Fruit fly (Drosophila melanogaster) whole organism, adult: Measurements from ENCODE around the gene HGTX.

Experiments
- CG11617 ChIP-seq: fragments of 200-800 bp; sonication (Bioruptor generic); optimal IDR thresholded peaks from 2 replicates; lab custom pipeline; 2017; ENCODE audit warnings: mild to moderate bottlenecking, missing biosample characterization, missing genetic modification reagents, missing genetic modification characterization
- CG12768 ChIP-seq: fragments of 200-800 bp; sonication (Bioruptor generic); optimal IDR thresholded peaks from 2 replicates; lab custom pipeline; 2017; ENCODE audit warnings: missing biosample characterization, missing genetic modification characterization, mild to moderate bottlenecking, moderate library complexity, missing genetic modification reagents
- CG1620 ChIP-seq: fragments of 200-800 bp; sonication (Bioruptor generic); optimal IDR thresholded peaks from 2 replicates; lab custom pipeline; 2016; ENCODE audit warnings: missing biosample characterization, missing genetic modification characterization
- CG33017 ChIP-seq: fragments of 200-800 bp; sonication (Bioruptor generic); optimal IDR thresholded peaks from 2 replicates; lab custom pipeline; 2018; ENCODE audit warnings: missing biosample characterization, mild to moderate bottlenecking, missing genetic modification characterization, moderate library complexity
- CG7045 ChIP-seq: fragments of 200-800 bp; sonication (Bioruptor generic); optimal IDR thresholded peaks from 2 replicates; lab custom pipeline; 2017; ENCODE audit warnings: missing biosample characterization, mild to moderate bottlenecking, missing genetic modification characterization
- Clk ChIP-seq: fragments of 200-800 bp; sonication (Bioruptor generic); optimal IDR thresholded peaks from 2 replicates; lab custom pipeline; 2017; ENCODE audit warnings: missing biosample characterization, missing genetic modification characterization
- Hr96 ChIP-seq: fragments of 200-800 bp; sonication (Bioruptor generic); optimal IDR thresholded peaks from 2 replicates; lab custom pipeline; 2016; ENCODE audit warnings: missing biosample characterization, missing genetic modification characterization
- Mnt ChIP-seq: fragments of 200-800 bp; sonication (Bioruptor generic); optimal IDR thresholded peaks from 2 replicates; lab custom pipeline; 2016; ENCODE audit warnings: missing biosample characterization, mild to moderate bottlenecking, missing genetic modification characterization
- bab1 ChIP-seq: fragments of 200-800 bp; sonication (Bioruptor generic); optimal IDR thresholded peaks from 3 replicates; lab custom pipeline; 2019; ENCODE audit warnings: missing biosample characterization, mild to moderate bottlenecking, missing genetic modification characterization, moderate library complexity
- cic ChIP-seq: fragments of 200-800 bp; sonication (Bioruptor generic); optimal IDR thresholded peaks from 2 replicates; lab custom pipeline; 2017; ENCODE audit warnings: missing biosample characterization, mild to moderate bottlenecking, missing genetic modification characterization, moderate library complexity
- kay ChIP-seq: fragments of 200-800 bp; sonication (Bioruptor generic); peaks from one replicate; lab custom pipeline; 2016; ENCODE audit warnings: missing biosample characterization, missing genetic modification characterization, borderline replicate concordance
- pad ChIP-seq: fragments of 200-800 bp; sonication (Bioruptor generic); optimal IDR thresholded peaks from 3 replicates; lab custom pipeline; 2017; ENCODE audit warnings: missing biosample characterization, missing genetic modification characterization, mild to moderate bottlenecking, moderate library complexity, missing genetic modification reagents
- tj ChIP-seq: fragments of 200-800 bp; sonication (Bioruptor generic); optimal IDR thresholded peaks from 3 replicates; lab custom pipeline; 2017; ENCODE audit warnings: missing biosample characterization, mild to moderate bottlenecking, missing genetic modification characterization, moderate library complexity
- toe ChIP-seq: fragments of 200-800 bp; sonication (Bioruptor generic); optimal IDR thresholded peaks from 2 replicates; lab custom pipeline; 2016; ENCODE audit warnings: missing biosample characterization, missing genetic modification characterization

- no peak for TF ChIP-seq Clk (GFP tag; lab: Kevin White, UChicago)
- no peak for TF ChIP-seq tj (GFP tag; lab: Kevin White, UChicago)
- TF ChIP-seq CG33017 (tag; lab: Kevin White, UChicago) = no peak
- no peak for TF ChIP-seq CG7045
- no peak for TF ChIP-seq pad
- TF ChIP-seq kay = peak; percentile 18
- TF ChIP-seq cic (GFP tag; lab: Kevin White, UChicago) = no peak
- no peak for TF ChIP-seq CG11617
- TF ChIP-seq toe (GFP tag; lab: Kevin White, UChicago) = no peak
- no peak for TF ChIP-seq CG1620 (GFP tag; lab: Kevin White, UChicago)
- no peak for TF ChIP-seq Hr96 (GFP tag; lab: Kevin White, UChicago)
- no peak for TF ChIP-seq CG12768 (GFP tag; lab: Kevin White, UChicago)
- TF ChIP-seq bab1 = no peak
- no peak for TF ChIP-seq Mnt
Observed at dm6 chr3L:14621464-14621863, 22.1 kb upstream of the HGTX start.
